Worm (Caenorhabditis elegans) whole organism, L4 larva: ENCODE data around the gene F21H7.3.

Source experiments
- F26F4.8 ChIP-seq: fragments of 200-800 bp; sonication (Bioruptor generic); conservative IDR thresholded peaks from 2 replicates; pipeline ENCODE4 v1.3.6; 2022; ENCODE audit warnings: missing genetic modification characterization, missing compliant biosample characterization
- F37D6.2 ChIP-seq: sonication (generic microtip); optimal IDR thresholded peaks from 2 replicates; lab custom pipeline; 2016; ENCODE audit warnings: mild to moderate bottlenecking, missing genetic modification characterization, missing compliant biosample characterization
- R02D3.7 ChIP-seq: fragments of 150-350 bp; sonication (generic microtip); optimal IDR thresholded peaks from 3 replicates; lab custom pipeline; 2014; ENCODE audit warnings: missing biosample characterization, missing genetic modification characterization
- Y105C5A.15 ChIP-seq: fragments of 200-800 bp; sonication (Bioruptor generic); IDR thresholded peaks from 2 replicates; pipeline ENCODE4 v1.3.6; 2022; ENCODE audit warnings: missing genetic modification characterization, missing compliant biosample characterization
- Y5F2A.4 ChIP-seq: fragments of 200-800 bp; sonication (Bioruptor generic); optimal IDR thresholded peaks from 2 replicates; lab custom pipeline; 2018; ENCODE audit warnings: mild to moderate bottlenecking, missing genetic modification characterization, missing compliant biosample characterization
- Y75B8A.6 ChIP-seq: fragments of 200-800 bp; sonication (Bioruptor generic); IDR thresholded peaks from 2 replicates; pipeline ENCODE4 v1.3.6; 2022; ENCODE audit warnings: missing genetic modification reagents, missing genetic modification characterization, missing compliant biosample characterization
- aly-2 ChIP-seq: sonication (generic microtip); optimal IDR thresholded peaks from 2 replicates; lab custom pipeline; 2018; ENCODE audit warnings: missing biosample characterization, missing genetic modification characterization
- attf-4 ChIP-seq: sonication (generic microtip); optimal IDR thresholded peaks from 3 replicates; lab custom pipeline; 2017; ENCODE audit warnings: missing biosample characterization, missing genetic modification characterization
- ceh-28 ChIP-seq: fragments of 150-350 bp; optimal IDR thresholded peaks from 2 replicates; lab custom pipeline; 2014; ENCODE audit warnings: missing biosample characterization, missing genetic modification reagents, missing genetic modification characterization
- ceh-82 ChIP-seq: sonication (generic microtip); optimal IDR thresholded peaks from 2 replicates; lab custom pipeline; 2017; ENCODE audit warnings: missing biosample characterization, missing genetic modification characterization
- ces-1 ChIP-seq: fragments of 150-350 bp; sonication (generic microtip); optimal IDR thresholded peaks from 4 replicates; lab custom pipeline; 2014; ENCODE audit warnings: missing biosample characterization, missing genetic modification reagents, missing genetic modification characterization
- cey-2 ChIP-seq: sonication (generic microtip); optimal IDR thresholded peaks from 3 replicates; lab custom pipeline; 2017; ENCODE audit warnings: missing genetic modification characterization, mild to moderate bottlenecking, missing compliant biosample characterization, antibody characterized with exemption, borderline replicate concordance; ENCODE audit not compliant: insufficient read depth
- daf-12 ChIP-seq: fragments of 150-350 bp; optimal IDR thresholded peaks from 2 replicates; lab custom pipeline; 2014; ENCODE audit warnings: missing biosample characterization, missing genetic modification reagents, missing genetic modification characterization
- daf-16 ChIP-seq, 3 experiments: sonication (generic microtip); optimal IDR thresholded peaks; 2 replicates each; lab custom pipeline; 2016 to 2017; ENCODE audit warnings: missing genetic modification characterization in 3 of 3, missing genetic modification reagents in 3 of 3, mild to moderate bottlenecking in 2 of 3, missing compliant biosample characterization in 2 of 3, missing biosample characterization in 1 of 3, moderate library complexity in 1 of 3
- daf-8 ChIP-seq: fragments of 200-800 bp; sonication (Bioruptor generic); IDR thresholded peaks from 2 replicates; pipeline ENCODE4 v1.3.6; 2022; ENCODE audit warnings: missing genetic modification characterization, missing compliant biosample characterization
- dmd-6 ChIP-seq: fragments of 200-800 bp; sonication (Bioruptor generic); IDR thresholded peaks from 2 replicates; pipeline ENCODE4 v1.3.6; 2022; ENCODE audit warnings: missing genetic modification reagents, missing genetic modification characterization, missing compliant biosample characterization
- dmd-9 ChIP-seq: fragments of 200-800 bp; sonication (Bioruptor generic); IDR thresholded peaks from 2 replicates; pipeline ENCODE4 v1.3.6; 2022; ENCODE audit warnings: missing genetic modification reagents, missing genetic modification characterization, missing compliant biosample characterization
- fkh-10 ChIP-seq: fragments of 150-350 bp; optimal IDR thresholded peaks from 2 replicates; lab custom pipeline; 2014; ENCODE audit warnings: missing biosample characterization, missing genetic modification reagents, missing genetic modification characterization
- fos-1 ChIP-seq: fragments of 150-350 bp; optimal IDR thresholded peaks from 2 replicates; lab custom pipeline; 2014; ENCODE audit warnings: missing biosample characterization, missing genetic modification characterization
- hif-1 ChIP-seq, 2 experiments: sonication (generic microtip); optimal IDR thresholded peaks; 2 replicates each; lab custom pipeline; 2016 to 2017; ENCODE audit warnings: missing compliant biosample characterization in 2 of 2, missing genetic modification characterization in 2 of 2, missing genetic modification reagents in 2 of 2, missing genotype in 2 of 2, mild to moderate bottlenecking in 1 of 2
- hlh-30 ChIP-seq: sonication (generic microtip); optimal IDR thresholded peaks from 2 replicates; lab custom pipeline; 2017; ENCODE audit warnings: antibody characterized with exemption, mild to moderate bottlenecking, missing genetic modification characterization, missing compliant biosample characterization; ENCODE audit not compliant: insufficient read depth
- hmg-1.1 ChIP-seq: fragments of 200-800 bp; sonication (Bioruptor generic); IDR thresholded peaks from 2 replicates; pipeline ENCODE4 v1.3.6; 2022; ENCODE audit warnings: missing genetic modification reagents, missing genetic modification characterization, missing compliant biosample characterization
- lim-7 ChIP-seq: fragments of 200-800 bp; sonication (Bioruptor generic); IDR thresholded peaks from 2 replicates; pipeline ENCODE4 v1.3.6; 2022; ENCODE audit warnings: missing genetic modification characterization, missing compliant biosample characterization
- lin-38 ChIP-seq: fragments of 200-800 bp; sonication (Bioruptor generic); IDR thresholded peaks from 2 replicates; pipeline ENCODE4 v1.3.6; 2022; ENCODE audit warnings: missing genetic modification reagents, missing genetic modification characterization, missing compliant biosample characterization
- madf-9 ChIP-seq: fragments of 200-800 bp; sonication (Bioruptor generic); conservative IDR thresholded peaks from 2 replicates; pipeline ENCODE4 v1.3.6; 2022; ENCODE audit warnings: missing genetic modification reagents, missing genetic modification characterization, missing compliant biosample characterization
- mdl-1 ChIP-seq, 2 experiments: fragments of 150-350 bp in 1 of 2; sonication (generic microtip) in 1 of 2; optimal IDR thresholded peaks; 2 replicates each; lab custom pipeline; 2014 to 2017; ENCODE audit warnings: missing biosample characterization in 2 of 2, missing genetic modification characterization in 2 of 2
- nhr-11 ChIP-seq: fragments of 150-350 bp; optimal IDR thresholded peaks from 2 replicates; lab custom pipeline; 2014; ENCODE audit warnings: missing biosample characterization, missing genetic modification characterization
- nhr-48 ChIP-seq: sonication (generic microtip); optimal IDR thresholded peaks from 2 replicates; lab custom pipeline; 2016; ENCODE audit warnings: mild to moderate bottlenecking, missing genetic modification characterization, missing compliant biosample characterization
- nhr-76 ChIP-seq: fragments of 150-350 bp; optimal IDR thresholded peaks from 2 replicates; lab custom pipeline; 2014; ENCODE audit warnings: missing biosample characterization, missing genetic modification characterization
- saeg-2 ChIP-seq: fragments of 200-800 bp; sonication (Bioruptor generic); IDR thresholded peaks from 2 replicates; pipeline ENCODE4 v1.3.6; 2022; ENCODE audit warnings: missing genetic modification reagents, missing genetic modification characterization, missing compliant biosample characterization
- set-16 ChIP-seq: fragments of 200-800 bp; sonication (Bioruptor generic); IDR thresholded peaks from 2 replicates; pipeline ENCODE4 v1.3.6; 2022; ENCODE audit warnings: missing genetic modification reagents, missing genetic modification characterization, missing compliant biosample characterization
- spr-1 ChIP-seq: sonication (generic microtip); optimal IDR thresholded peaks from 2 replicates; lab custom pipeline; 2016; ENCODE audit warnings: mild to moderate bottlenecking, missing genetic modification characterization, missing compliant biosample characterization
- spr-3 ChIP-seq: fragments of 200-800 bp; sonication (Bioruptor generic); optimal IDR thresholded peaks from 2 replicates; lab custom pipeline; 2018; ENCODE audit warnings: mild to moderate bottlenecking, missing genetic modification characterization, missing compliant biosample characterization
- zag-1 ChIP-seq: fragments of 150-350 bp; optimal IDR thresholded peaks from 2 replicates; lab custom pipeline; 2014; ENCODE audit warnings: missing biosample characterization, missing genetic modification characterization
- zip-11 ChIP-seq: fragments of 200-800 bp; sonication (Bioruptor generic); IDR thresholded peaks from 2 replicates; pipeline ENCODE4 v1.3.6; 2022; ENCODE audit warnings: missing genetic modification characterization, missing compliant biosample characterization
- ztf-7 ChIP-seq: fragments of 150-350 bp; optimal IDR thresholded peaks from 2 replicates; lab custom pipeline; 2014; ENCODE audit warnings: missing biosample characterization, missing genetic modification characterization

Gene F21H7.3

ce11 chrV:16249105-16249504, 14.1 kb upstream of the F21H7.3 start:
- TF ChIP-seq F26F4.8 (GFP tag; lab: Robert Waterston, UW), result no peak
- no peak for TF ChIP-seq aly-2 (tag; lab: Kevin White, UChicago)
- no peak for TF ChIP-seq daf-16 (GFP tag; optimal IDR thresholded peaks at IDR 0.05; lab: Kevin White, UChicago)
- no peak for TF ChIP-seq daf-16 (tag; optimal IDR thresholded peaks at IDR 0.05; lab: Kevin White, UChicago)
- TF ChIP-seq hmg-1.1 (GFP tag; lab: Robert Waterston, UW), result no peak
- no peak for TF ChIP-seq mdl-1 (tag; optimal IDR thresholded peaks at IDR 0.05; lab: Kevin White, UChicago)
- no peak for TF ChIP-seq nhr-48
- no peak for TF ChIP-seq F37D6.2 (tag; lab: Kevin White, UChicago)
- TF ChIP-seq cey-2 (tag; lab: Kevin White, UChicago), result no peak
- TF ChIP-seq ces-1, result no peak
- TF ChIP-seq hlh-30 (tag; lab: Kevin White, UChicago), result no peak
- TF ChIP-seq, all 104 proteins: peak for 0

ce11 chrV:16246579-16246978, 11.5 kb upstream of the F21H7.3 start, which contains the start of gene srh-95:
srh-95 (plus strand) TSS chrV:16246879.
- no peak for TF ChIP-seq madf-9 (GFP tag; lab: Robert Waterston, UW)
- TF ChIP-seq ceh-28 (tag; lab: Kevin White, UChicago), result no peak
- no peak for TF ChIP-seq daf-8 (GFP tag; lab: Robert Waterston, UW)
- TF ChIP-seq spr-3 (GFP tag; lab: Kevin White, UChicago), result no peak
- no peak for TF ChIP-seq dmd-6 (GFP tag; lab: Robert Waterston, UW)
- TF ChIP-seq cey-2 (tag; lab: Kevin White, UChicago), result no peak
- no peak for TF ChIP-seq Y5F2A.4 (GFP tag; lab: Kevin White, UChicago)
- TF ChIP-seq fos-1 (tag; lab: Kevin White, UChicago), result no peak
- no peak for TF ChIP-seq lin-38 (GFP tag; lab: Robert Waterston, UW)
- no peak for TF ChIP-seq ceh-82
- TF ChIP-seq daf-12 (tag; lab: Kevin White, UChicago), result no peak
- no peak for TF ChIP-seq zip-11 (GFP tag; lab: Robert Waterston, UW)
- TF ChIP-seq Y105C5A.15 (GFP tag; lab: Robert Waterston, UW), result no peak

- no peak for TF ChIP-seq spr-1 (tag; lab: Kevin White, UChicago)
- no peak for TF ChIP-seq set-16 (GFP tag; lab: Robert Waterston, UW)
- no peak for TF ChIP-seq attf-4 (tag; lab: Kevin White, UChicago)
- no peak for TF ChIP-seq nhr-11
- no peak for TF ChIP-seq saeg-2
- no peak for TF ChIP-seq F37D6.2 (tag; lab: Kevin White, UChicago)
- no peak for TF ChIP-seq ztf-7 (tag; lab: Kevin White, UChicago)
- no peak for TF ChIP-seq R02D3.7 (tag; lab: Kevin White, UChicago)
- no peak for TF ChIP-seq nhr-76 (tag; lab: Kevin White, UChicago)
- no peak for TF ChIP-seq dmd-9 (GFP tag; lab: Robert Waterston, UW)
- no peak for TF ChIP-seq fkh-10 (GFP tag; lab: Kevin White, UChicago)
- TF ChIP-seq hif-1 (tag; optimal IDR thresholded peaks at IDR 0.05; lab: Kevin White, UChicago), result no peak
- no peak for TF ChIP-seq ceh-28 (tag; lab: Kevin White, UChicago)
- no peak for TF ChIP-seq zag-1
- no peak for TF ChIP-seq daf-8 (GFP tag; lab: Robert Waterston, UW)
- no peak for TF ChIP-seq daf-16 (GFP tag; optimal IDR thresholded peaks at IDR 0.05; lab: Kevin White, UChicago)
- TF ChIP-seq daf-16 (tag; optimal IDR thresholded peaks at IDR 0.05; lab: Kevin White, UChicago), result no peak
- no peak for TF ChIP-seq Y75B8A.6 (GFP tag; lab: Robert Waterston, UW)
- no peak for TF ChIP-seq F26F4.8 (GFP tag; lab: Robert Waterston, UW)
- no peak for TF ChIP-seq lim-7 (GFP tag; lab: Robert Waterston, UW)
Measured at ce11 chrV:16244078-16244477, 9.0 kb upstream of the F21H7.3 start, which contains the start of gene srh-104. srh-104 (minus strand) TSS chrV:16244178.
